Worm (Caenorhabditis elegans) whole organism, midembryonic: ENCODE data around the gene F41G4.8.

ENCODE experiments used
- cog-1 ChIP-seq: sonication (generic microtip); optimal IDR thresholded peaks from 2 replicates; lab custom pipeline; 2016; ENCODE audit warnings: missing genetic modification characterization, missing compliant biosample characterization
- flt-1 ChIP-seq: fragments of 200-800 bp; sonication (Bioruptor generic); IDR thresholded peaks from 2 replicates; pipeline ENCODE4 v1.3.6; 2022; ENCODE audit warnings: missing genetic modification characterization, missing compliant biosample characterization
- klf-2 ChIP-seq: fragments of 200-800 bp; sonication (Bioruptor generic); conservative IDR thresholded peaks from 2 replicates; pipeline ENCODE4 v1.3.6; 2022; ENCODE audit warnings: missing genetic modification reagents, missing genetic modification characterization, missing compliant biosample characterization
- tab-1 ChIP-seq: fragments of 200-800 bp; sonication (Bioruptor generic); IDR thresholded peaks from 2 replicates; pipeline ENCODE4 v1.3.6; 2022; ENCODE audit warnings: missing genetic modification characterization, missing compliant biosample characterization

- TF ChIP-seq flt-1 (no peak), cog-1 (tag; lab: Kevin White, UChicago) (no peak), klf-2 (no peak), tab-1 (GFP tag; lab: Robert Waterston, UW) (no peak)
Measured at ce11 chrX:16836304-16836703, 8.5 kb downstream of the F41G4.8 start, which contains the start of gene F41G4.7.
